Worm (Caenorhabditis elegans) whole organism, L3 larva: ENCODE measurements around the gene rsp-4.
"Not testable (repeated sequence)": the region's sequence is repeated elsewhere in the genome, so short reads cannot be mapped to it uniquely, and the experiment has no call there.

Experiments used
- ceh-9 ChIP-seq: sonication (generic microtip); optimal IDR thresholded peaks from 2 replicates; lab custom pipeline; 2018; ENCODE audit warnings: missing biosample characterization, missing genetic modification characterization
- nfya-1 ChIP-seq: sonication (generic microtip); optimal IDR thresholded peaks from 2 replicates; lab custom pipeline; 2017; ENCODE audit warnings: missing genetic modification characterization, mild to moderate bottlenecking, missing compliant biosample characterization, antibody characterized with exemption, moderate library complexity; ENCODE audit not compliant: insufficient read depth
- nhr-25 ChIP-seq: sonication (generic microtip); optimal IDR thresholded peaks from 2 replicates; lab custom pipeline; 2017; ENCODE audit warnings: missing biosample characterization, missing genetic modification characterization
- nhr-28 ChIP-seq: fragments of 150-350 bp; optimal IDR thresholded peaks from 2 replicates; lab custom pipeline; 2014; ENCODE audit warnings: missing biosample characterization, missing genetic modification characterization
- pha-4 ChIP-seq: fragments of 150-350 bp; optimal IDR thresholded peaks from 2 replicates; lab custom pipeline; 2014; ENCODE audit warnings: missing biosample characterization, missing genetic modification reagents, missing genetic modification characterization

ce11 chrII:5350357-5350756, 38.3 kb downstream of the rsp-4 start, which contains the start of gene F09E5.8:
- TF ChIP-seq nhr-25, ceh-9, nfya-1, pha-4, nhr-28 (tag; lab: Kevin White, UChicago): not testable (repeated sequence)
